Fruit fly (Drosophila melanogaster) whole organism, wandering third instar larva: ENCODE results near the gene Aptx.

Experiments used
- CG32264 ChIP-seq: fragments of 200-800 bp; sonication (Bioruptor generic); optimal IDR thresholded peaks from 2 replicates; lab custom pipeline; 2016; ENCODE audit warnings: missing biosample characterization, missing genetic modification characterization
- CG9705 ChIP-seq: fragments of 200-800 bp; sonication (Bioruptor generic); optimal IDR thresholded peaks from 2 replicates; lab custom pipeline; 2018; ENCODE audit warnings: missing biosample characterization, mild to moderate bottlenecking, missing genetic modification characterization
- CrebA ChIP-seq: fragments of 200-800 bp; sonication (Bioruptor generic); optimal IDR thresholded peaks from 2 replicates; lab custom pipeline; 2016; ENCODE audit warnings: missing biosample characterization, mild to moderate bottlenecking, missing genetic modification characterization, borderline replicate concordance
- Dfd ChIP-seq: fragments of >200 bp; optimal IDR thresholded peaks from 2 replicates; lab custom pipeline; 2017; ENCODE audit warnings: missing biosample characterization, missing genetic modification characterization
- Dif ChIP-seq: fragments of 200-275, 200-300 bp; sonication (Bioruptor generic); optimal IDR thresholded peaks from 2 replicates; lab custom pipeline; 2018; ENCODE audit warnings: missing biosample characterization, missing genetic modification characterization; ENCODE audit not compliant: partially characterized antibody
- GATAd ChIP-seq: sonication (Bioruptor generic); optimal IDR thresholded peaks from 2 replicates; lab custom pipeline; 2016; ENCODE audit warnings: missing biosample characterization, missing genetic modification characterization
- HLH106 ChIP-seq: fragments of 200-800 bp; optimal IDR thresholded peaks from 3 replicates; lab custom pipeline; 2019; ENCODE audit warnings: missing biosample characterization, mild to moderate bottlenecking, missing genetic modification characterization, moderate library complexity
- Hnf4 ChIP-seq: fragments of 200-800 bp; sonication (Bioruptor generic); optimal IDR thresholded peaks from 2 replicates; lab custom pipeline; 2016; ENCODE audit warnings: missing biosample characterization, mild to moderate bottlenecking, missing genetic modification characterization
- Hr83 ChIP-seq: fragments of 200-300 bp; sonication (Bioruptor generic); optimal IDR thresholded peaks from 2 replicates; lab custom pipeline; 2016; ENCODE audit warnings: missing biosample characterization, mild to moderate bottlenecking, missing genetic modification characterization, moderate library complexity; ENCODE audit not compliant: poor library complexity, severe bottlenecking
- Jra ChIP-seq: sonication (Bioruptor generic); optimal IDR thresholded peaks from 2 replicates; lab custom pipeline; 2016; ENCODE audit warnings: missing biosample characterization, missing genetic modification characterization
- Mio ChIP-seq: sonication (Bioruptor generic); optimal IDR thresholded peaks from 2 replicates; lab custom pipeline; 2016; ENCODE audit warnings: missing biosample characterization, missing genetic modification characterization
- Myc ChIP-seq: fragments of >200 bp; optimal IDR thresholded peaks from 2 replicates; lab custom pipeline; 2017
- N ChIP-seq: fragments of >200 bp; optimal IDR thresholded peaks from 2 replicates; lab custom pipeline; 2018; ENCODE audit warnings: missing biosample characterization, missing external identifiers, missing genetic modification characterization
- OdsH ChIP-seq: fragments of 200-800 bp; sonication (Bioruptor generic); optimal IDR thresholded peaks from 2 replicates; lab custom pipeline; 2016; ENCODE audit warnings: missing biosample characterization, mild to moderate bottlenecking, missing genetic modification characterization
- Sp1 ChIP-seq: fragments of 200-800 bp; sonication (Bioruptor generic); optimal IDR thresholded peaks from 3 replicates; lab custom pipeline; 2019; ENCODE audit warnings: missing biosample characterization, mild to moderate bottlenecking, missing genetic modification characterization, moderate library complexity
- Vsx2 ChIP-seq: fragments of 200-300, 225-300 bp; sonication (Bioruptor generic); optimal IDR thresholded peaks from 2 replicates; lab custom pipeline; 2018; ENCODE audit warnings: missing biosample characterization, missing genetic modification characterization; ENCODE audit not compliant: partially characterized antibody
- br ChIP-seq: fragments of 200-800 bp; sonication (Bioruptor generic); optimal IDR thresholded peaks from 2 replicates; lab custom pipeline; 2016; ENCODE audit warnings: missing biosample characterization, missing genetic modification characterization
- brk ChIP-seq: fragments of 200-800 bp; sonication (Bioruptor generic); optimal IDR thresholded peaks from 2 replicates; lab custom pipeline; 2016; ENCODE audit warnings: missing biosample characterization, mild to moderate bottlenecking, missing genetic modification characterization
- dl ChIP-seq, 2 experiments: fragments of 175-275, 200-275 bp in 1 of 2; fragments of 200-275 bp in 1 of 2; sonication (Bioruptor generic); optimal IDR thresholded peaks; lab custom pipeline; 2018; ENCODE audit warnings: mild to moderate bottlenecking in 2 of 2, missing biosample characterization in 2 of 2, missing genetic modification characterization in 2 of 2, moderate library complexity in 2 of 2; ENCODE audit not compliant: partially characterized antibody in 2 of 2, insufficient read depth in 1 of 2
- dmrt93B ChIP-seq: fragments of 200-800 bp; sonication (Bioruptor generic); optimal IDR thresholded peaks from 2 replicates; lab custom pipeline; 2018; ENCODE audit warnings: missing biosample characterization, mild to moderate bottlenecking, missing genetic modification characterization
- dsf ChIP-seq: sonication (Bioruptor generic); optimal IDR thresholded peaks from 2 replicates; lab custom pipeline; 2016; ENCODE audit warnings: missing biosample characterization, missing genetic modification characterization, borderline replicate concordance
- ey ChIP-seq: fragments of 200-800 bp; sonication (Bioruptor generic); optimal IDR thresholded peaks from 2 replicates; lab custom pipeline; 2016; ENCODE audit warnings: missing biosample characterization, missing genetic modification characterization
- foxo ChIP-seq, 2 experiments: fragments of 200-800 bp; sonication (Bioruptor generic); optimal IDR thresholded peaks; 2 replicates in 1 of 2; 3 replicates in 1 of 2; lab custom pipeline; 2016 to 2017; ENCODE audit warnings: missing biosample characterization in 2 of 2, missing genetic modification characterization in 2 of 2
- fru ChIP-seq: fragments of 200-800 bp; sonication (Bioruptor generic); optimal IDR thresholded peaks from 3 replicates; lab custom pipeline; 2016; ENCODE audit warnings: missing biosample characterization, mild to moderate bottlenecking, missing genetic modification characterization
- h ChIP-seq: fragments of 200-800 bp; sonication (Bioruptor generic); optimal IDR thresholded peaks from 3 replicates; lab custom pipeline; 2016; ENCODE audit warnings: missing biosample characterization, mild to moderate bottlenecking, missing genetic modification characterization
- jim ChIP-seq: fragments of 175-275, 200-325 bp; sonication (Bioruptor generic); optimal IDR thresholded peaks from 2 replicates; lab custom pipeline; 2016; ENCODE audit warnings: missing biosample characterization, mild to moderate bottlenecking, missing genetic modification characterization
- lola ChIP-seq: fragments of >200 bp; optimal IDR thresholded peaks from 2 replicates; lab custom pipeline; 2017; ENCODE audit warnings: missing biosample characterization, missing genetic modification characterization
- rgr ChIP-seq: fragments of 200-800 bp; sonication (Bioruptor generic); optimal IDR thresholded peaks from 3 replicates; lab custom pipeline; 2016; ENCODE audit warnings: missing biosample characterization, mild to moderate bottlenecking, missing genetic modification characterization
- sage ChIP-seq: fragments of 200-800 bp; sonication (Bioruptor generic); optimal IDR thresholded peaks from 2 replicates; lab custom pipeline; 2016; ENCODE audit warnings: missing biosample characterization, mild to moderate bottlenecking, missing genetic modification characterization
- sv ChIP-seq: fragments of 200-800 bp; sonication (Bioruptor generic); optimal IDR thresholded peaks from 3 replicates; lab custom pipeline; 2016; ENCODE audit warnings: missing biosample characterization, missing genetic modification characterization
- usp ChIP-seq: fragments of >200 bp; optimal IDR thresholded peaks from 2 replicates; lab custom pipeline; 2017; ENCODE audit warnings: missing biosample characterization, missing genetic modification characterization

The Aptx gene

dm6 chr3R:19377125-19377524 is 26.1 kb upstream of the Aptx start, which contains the start of gene CG31245:
Gene CG31245 (minus strand): TSS chr3R:19377225.
- TF ChIP-seq rgr (GFP tag; lab: Kevin White, UChicago) (no peak), Myc (no peak), GATAd (GFP tag; lab: Kevin White, UChicago) (no peak), Hnf4 (no peak), sv (no peak), dl (GFP tag; optimal IDR thresholded peaks at IDR 0.05; lab: Kevin White, UChicago; ENCODE audit: insufficient read depth in 1 of 2, partially characterized antibody in 2 of 2) (no peak), jim (GFP tag; lab: Kevin White, UChicago) (no peak), Mio (no peak), CG32264 (GFP tag; lab: Kevin White, UChicago) (no peak), Dfd (GFP tag; lab: Kevin White, UChicago) (no peak), dsf (GFP tag; lab: Kevin White, UChicago) (no peak), Jra (GFP tag; lab: Kevin White, UChicago) (no peak), Dif (GFP tag; lab: Kevin White, UChicago) (no peak), HLH106 (tag; lab: Kevin White, UChicago) (no peak), Sp1 (GFP tag; lab: Kevin White, UChicago) (no peak), br (GFP tag; lab: Kevin White, UChicago) (no peak), usp (no peak), brk (GFP tag; lab: Kevin White, UChicago) (no peak), N (GFP tag; lab: Kevin White, UChicago) (no peak), foxo (GFP tag; optimal IDR thresholded peaks at IDR 0.05; lab: Kevin White, UChicago) (no peak)

dm6 chr3R:19383298-19383697 is 20.0 kb upstream of the Aptx start:
- TF ChIP-seq foxo (GFP tag; optimal IDR thresholded peaks at IDR 0.05; lab: Kevin White, UChicago) (no peak), CG9705 (GFP tag; lab: Kevin White, UChicago) (no peak)

- TF ChIP-seq Dfd (GFP tag; lab: Kevin White, UChicago) (no peak), dmrt93B (GFP tag; lab: Kevin White, UChicago) (no peak), fru (peak; percentile 21), lola (GFP tag; lab: Kevin White, UChicago) (no peak), dsf (GFP tag; lab: Kevin White, UChicago) (no peak), Hr83 (GFP tag; lab: Kevin White, UChicago) (no peak), foxo (GFP tag; optimal IDR thresholded peaks at IDR 0.05; lab: Kevin White, UChicago) (no peak), h (GFP tag; lab: Kevin White, UChicago) (no peak)
These were observed 15.6 kb upstream of the Aptx start, which contains the start of gene CG3734 for dm6 chr3R:19387608-19388007. Gene CG3734 (plus strand): TSS chr3R:19387861.

- TF ChIP-seq CrebA (GFP tag; lab: Kevin White, UChicago) (no peak), Dif (GFP tag; lab: Kevin White, UChicago) (no peak), sage (no peak), jim (GFP tag; lab: Kevin White, UChicago) (no peak), CG32264 (GFP tag; lab: Kevin White, UChicago) (no peak), Myc (no peak), dmrt93B (GFP tag; lab: Kevin White, UChicago) (no peak)
These were observed 13.3 kb upstream of the Aptx start, which contains the start of gene CG18493 for dm6 chr3R:19389919-19390318. Gene CG18493 (plus strand): TSS chr3R:19390270.

dm6 chr3R:19393060-19393459 is 10.2 kb upstream of the Aptx start, which contains the start of gene CG3739:
Gene CG3739 (plus strand): TSS chr3R:19393360.
- TF ChIP-seq ey (GFP tag; lab: Kevin White, UChicago) (no peak), OdsH (GFP tag; lab: Kevin White, UChicago) (no peak), N (GFP tag; lab: Kevin White, UChicago) (no peak), Vsx2 (GFP tag; lab: Kevin White, UChicago) (no peak)
